Fruit fly (Drosophila melanogaster): ENCODE results near the gene Axn.

DNA sequence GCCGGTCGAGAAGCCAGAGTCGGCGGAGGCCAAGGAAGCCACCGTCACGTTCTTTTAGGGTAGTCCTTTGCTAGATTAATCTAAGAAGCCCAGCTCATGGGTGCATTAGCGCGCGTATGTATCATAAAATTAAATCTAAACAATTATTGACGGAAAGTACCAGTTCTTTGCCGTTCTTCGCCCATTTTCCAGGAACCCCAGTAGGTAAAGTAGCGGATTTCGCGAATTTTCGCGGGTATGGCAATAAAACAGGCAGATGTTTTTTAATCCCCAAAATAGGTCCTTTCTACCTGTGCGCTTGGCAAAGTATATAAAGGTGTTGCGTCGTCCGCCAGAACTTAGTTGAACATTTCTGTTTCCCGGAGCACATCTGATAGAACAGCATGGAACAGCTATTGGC, 18.2 kb downstream of the Axn start:
- TF ChIP-seq D19A (tag; optimal IDR thresholded peaks at IDR 0.05): no peak
- TF ChIP-seq Hr39 (optimal IDR thresholded peaks at IDR 0.05): no peak
- no peak for TF ChIP-seq grau (tag; optimal IDR thresholded peaks at IDR 0.05)
- TF ChIP-seq dysf (GFP tag; IDR thresholded peaks at IDR 0.05): no peak
- TF ChIP-seq Gsc (GFP tag; IDR thresholded peaks at IDR 0.05): no peak
- TF ChIP-seq CG6254 (GFP tag; optimal IDR thresholded peaks at IDR 0.05): no peak

All from whole organism, embryonic.